Worm (Caenorhabditis elegans): ENCODE data around the gene C02F5.14.

DNA sequence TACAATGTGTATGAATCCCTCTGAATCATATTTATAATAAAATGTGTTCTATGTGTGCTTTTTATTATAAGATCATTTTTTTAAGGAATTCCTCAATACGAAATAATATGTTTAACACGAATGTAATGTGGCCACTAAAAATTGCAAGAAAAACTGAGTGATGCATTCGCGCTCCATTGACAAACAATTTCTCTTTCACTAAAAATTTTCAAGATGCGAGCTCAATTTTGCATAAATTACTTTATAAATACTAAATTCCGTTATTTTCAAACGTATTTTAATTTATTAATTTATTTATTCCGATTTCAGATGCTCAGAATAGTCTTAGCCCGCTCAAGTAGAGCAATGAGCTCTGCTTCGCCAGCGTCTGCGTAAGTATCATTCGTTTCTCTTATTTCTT lies 30.4 kb upstream of the C02F5.14 start, which contains the start of gene mrps-9:
- TF ChIP-seq tab-1 (GFP tag; IDR thresholded peaks at IDR 0.05) (no peak), med-1 (GFP tag; optimal IDR thresholded peaks at IDR 0.05; ENCODE audit: insufficient read depth) (no peak), flt-1 (GFP tag; IDR thresholded peaks at IDR 0.05) (0 out of 2 replicates have a peak, but pooled peaks have one; percentile 23), klf-2 (GFP tag; conservative IDR thresholded peaks at IDR 0.05) (no peak), cog-1 (tag; optimal IDR thresholded peaks at IDR 0.05) (no peak), ztf-29 (GFP tag; IDR thresholded peaks at IDR 0.05) (no peak), ztf-23 (GFP tag; IDR thresholded peaks at IDR 0.05) (no peak), ref-1 (GFP tag; conservative IDR thresholded peaks at IDR 0.05) (no peak), T22C8.4 (GFP tag; IDR thresholded peaks at IDR 0.05) (no peak)

All from whole organism, midembryonic.